Fruit fly (Drosophila melanogaster): Measurements from ENCODE around the gene CG34012.

- TF ChIP-seq psq (optimal IDR thresholded peaks at IDR 0.05) (no peak), ttk (optimal IDR thresholded peaks at IDR 0.05) (no peak), insv (optimal IDR thresholded peaks at IDR 0.05) (no peak), Myc (optimal IDR thresholded peaks at IDR 0.05) (no peak)
Measured at dm6 chr3L:11102930-11103329, 6.4 kb downstream of the CG34012 start, which contains the start of gene Elo68alpha.
